Fruit fly (Drosophila melanogaster): Measurements from ENCODE around the gene Dys.

Dys gene

DNA sequence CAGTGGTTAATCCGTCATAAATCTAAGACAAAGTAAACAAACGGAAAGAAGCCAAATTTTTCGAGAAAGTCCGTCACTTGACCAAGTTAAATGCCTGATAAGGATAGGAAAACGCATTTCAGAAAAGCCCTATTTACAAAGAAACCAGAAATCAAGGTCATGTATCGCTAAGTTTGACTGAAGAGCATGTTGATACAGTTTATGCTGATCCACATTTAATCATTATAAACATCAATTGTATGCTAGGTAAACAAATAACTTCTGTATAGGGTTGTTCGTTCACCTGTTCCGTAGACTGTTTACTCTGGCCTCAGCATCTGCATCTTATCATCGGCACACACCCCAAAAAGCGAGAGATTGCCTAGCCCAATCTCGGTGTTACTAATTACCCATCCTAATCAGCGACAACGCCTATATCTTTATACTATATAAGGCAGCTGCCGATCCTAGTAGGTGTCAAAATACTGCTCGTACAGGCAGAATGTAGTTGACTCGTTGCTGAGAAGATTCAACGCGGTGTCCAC, 152.1 kb downstream of the Dys start, which contains the start of gene CG16727:
Gene CG16727, plus strand, starts transcription at position 474 of the 524 bp plus-strand sequence.
- TF ChIP-seq toe (GFP tag; optimal IDR thresholded peaks at IDR 0.05) (no peak), kay (GFP tag; ENCODE audit: borderline replicate concordance) (no peak), CG5204 (GFP tag; optimal IDR thresholded peaks at IDR 0.05) (no peak), CG12768 (GFP tag; optimal IDR thresholded peaks at IDR 0.05) (no peak), cnc (optimal IDR thresholded peaks at IDR 0.05) (no peak), ovo (GFP tag; optimal IDR thresholded peaks at IDR 0.05) (no peak), pad (GFP tag; optimal IDR thresholded peaks at IDR 0.05) (no peak), CG7045 (GFP tag; optimal IDR thresholded peaks at IDR 0.05) (no peak), Crg-1 (GFP tag; optimal IDR thresholded peaks at IDR 0.05) (no peak), Mnt (GFP tag; optimal IDR thresholded peaks at IDR 0.05) (no peak), CG1620 (GFP tag; optimal IDR thresholded peaks at IDR 0.05) (no peak), CG11617 (GFP tag; optimal IDR thresholded peaks at IDR 0.05) (no peak), CG14711 (tag; optimal IDR thresholded peaks at IDR 0.05) (no peak), tj (GFP tag; optimal IDR thresholded peaks at IDR 0.05) (no peak), Hr96 (GFP tag; optimal IDR thresholded peaks at IDR 0.05) (no peak), cic (GFP tag; optimal IDR thresholded peaks at IDR 0.05) (no peak), bab1 (GFP tag; optimal IDR thresholded peaks at IDR 0.05) (no peak), CG7101 (tag; optimal IDR thresholded peaks at IDR 0.05) (no peak), Clk (GFP tag; optimal IDR thresholded peaks at IDR 0.05) (no peak)

DNA sequence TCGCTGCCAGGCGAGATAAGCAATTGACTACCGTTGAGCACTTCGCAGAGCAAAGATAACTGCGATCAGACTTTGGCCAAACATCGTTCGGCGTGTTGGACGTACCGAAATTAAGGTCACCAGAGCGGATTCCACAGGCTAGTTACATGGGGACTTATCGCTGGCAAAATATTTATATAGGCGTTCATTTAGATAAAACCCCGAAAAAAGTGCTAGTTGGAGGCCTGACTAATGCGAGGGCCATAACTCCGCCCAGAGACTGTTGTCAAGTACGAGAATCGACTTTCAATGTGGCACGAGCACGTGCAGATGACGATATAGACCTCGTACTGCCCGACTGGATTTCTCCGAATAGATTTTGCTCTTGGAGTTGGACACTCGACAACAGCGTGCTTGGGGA, 159.0 kb downstream of the Dys start:
- TF ChIP-seq bab1 (GFP tag; optimal IDR thresholded peaks at IDR 0.05) (no peak), ovo (GFP tag; optimal IDR thresholded peaks at IDR 0.05) (no peak), Crg-1 (GFP tag; optimal IDR thresholded peaks at IDR 0.05) (no peak), CG14711 (tag; optimal IDR thresholded peaks at IDR 0.05) (no peak), cnc (optimal IDR thresholded peaks at IDR 0.05) (no peak), Mnt (GFP tag; optimal IDR thresholded peaks at IDR 0.05) (no peak), toe (GFP tag; optimal IDR thresholded peaks at IDR 0.05) (no peak), CG7101 (tag; optimal IDR thresholded peaks at IDR 0.05) (no peak), kay (GFP tag; ENCODE audit: borderline replicate concordance) (no peak), CG5204 (GFP tag; optimal IDR thresholded peaks at IDR 0.05) (no peak), CG12768 (GFP tag; optimal IDR thresholded peaks at IDR 0.05) (no peak), cic (GFP tag; optimal IDR thresholded peaks at IDR 0.05) (no peak), CG33017 (tag; optimal IDR thresholded peaks at IDR 0.05) (no peak), pad (GFP tag; optimal IDR thresholded peaks at IDR 0.05) (no peak), CG1620 (GFP tag; optimal IDR thresholded peaks at IDR 0.05) (no peak), CG7045 (GFP tag; optimal IDR thresholded peaks at IDR 0.05) (no peak)

DNA sequence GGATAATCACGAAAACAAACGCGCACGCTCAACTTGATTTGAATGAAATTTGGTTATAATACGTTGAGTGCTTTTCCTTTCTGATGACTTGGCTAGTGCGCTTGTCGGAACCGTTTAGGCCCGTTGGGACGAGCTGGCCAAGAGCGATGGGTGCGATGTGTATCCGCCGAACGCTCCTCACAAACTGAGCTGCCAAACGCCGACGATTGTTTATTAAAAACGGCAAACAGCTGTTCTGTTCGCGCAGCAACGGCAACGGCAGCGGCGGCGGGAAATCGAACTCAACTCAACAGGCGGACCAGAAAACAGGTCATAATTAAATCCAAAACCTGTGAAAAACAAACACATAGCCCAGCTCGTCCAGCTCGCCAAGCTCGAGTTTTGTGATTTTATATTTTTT, 160.1 kb downstream of the Dys start:
- peak; percentile 2 for TF ChIP-seq tj (GFP tag; optimal IDR thresholded peaks at IDR 0.05)
- no peak for TF ChIP-seq CG33017 (tag; optimal IDR thresholded peaks at IDR 0.05)

DNA sequence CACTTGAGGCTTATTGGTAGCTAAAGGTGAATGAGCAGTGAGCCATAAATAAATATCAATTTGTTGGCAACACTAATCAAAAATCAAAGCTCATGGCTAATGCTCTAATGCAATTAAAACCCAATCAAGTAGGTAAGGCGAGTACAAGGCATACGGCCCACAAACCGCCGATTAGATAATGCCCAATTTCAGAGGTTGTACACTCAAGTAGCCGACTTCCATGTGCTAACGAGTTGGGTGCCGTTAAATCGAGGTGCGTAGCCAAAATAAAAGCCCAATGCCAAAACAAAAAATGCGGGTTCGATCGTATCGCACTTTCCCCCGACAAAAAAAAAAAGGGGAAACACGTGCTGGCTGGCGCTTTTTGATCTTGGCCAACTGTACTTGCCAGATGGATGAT, 161.1 kb downstream of the Dys start:
- no peak for TF ChIP-seq CG7101 (tag; optimal IDR thresholded peaks at IDR 0.05)
- peak; percentile 0 for TF ChIP-seq pad (GFP tag; optimal IDR thresholded peaks at IDR 0.05)

DNA sequence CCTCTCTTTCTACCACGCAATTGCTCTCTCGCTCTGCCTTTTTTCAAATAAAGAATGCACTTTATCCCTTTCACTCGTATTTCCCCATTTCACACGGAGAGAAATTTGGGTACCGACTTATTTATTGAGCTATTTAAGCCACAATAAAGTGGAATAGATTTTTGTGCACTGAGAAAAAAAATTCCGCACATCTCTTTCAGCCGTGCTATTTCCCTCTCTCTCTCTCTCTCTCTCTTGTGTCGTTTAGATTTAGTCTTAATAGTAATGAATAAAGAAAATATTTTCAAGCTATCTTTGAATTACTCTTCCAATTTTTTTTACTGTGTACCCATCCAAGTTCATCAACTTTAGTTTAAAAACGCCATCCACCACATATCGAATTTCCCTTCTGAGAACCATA, 162.7 kb downstream of the Dys start:
- TF ChIP-seq Hr96 (GFP tag; optimal IDR thresholded peaks at IDR 0.05): peak; percentile 41
- peak; percentile 52 for TF ChIP-seq bab1 (GFP tag; optimal IDR thresholded peaks at IDR 0.05)
- peak; percentile 19 for TF ChIP-seq CG14711 (tag; optimal IDR thresholded peaks at IDR 0.05)
- TF ChIP-seq Mnt (GFP tag; optimal IDR thresholded peaks at IDR 0.05): no peak
- peak; percentile 52 for TF ChIP-seq CG5204 (GFP tag; optimal IDR thresholded peaks at IDR 0.05)
- peak; percentile 4 for TF ChIP-seq CG11617 (GFP tag; optimal IDR thresholded peaks at IDR 0.05)
- TF ChIP-seq CG7045 (GFP tag; optimal IDR thresholded peaks at IDR 0.05): peak; percentile 31
- no peak for TF ChIP-seq CG1620 (GFP tag; optimal IDR thresholded peaks at IDR 0.05)
- TF ChIP-seq kay (GFP tag; ENCODE audit: borderline replicate concordance): no peak
- peak; percentile 37 for TF ChIP-seq tj (GFP tag; optimal IDR thresholded peaks at IDR 0.05)
- peak; percentile 22 for TF ChIP-seq toe (GFP tag; optimal IDR thresholded peaks at IDR 0.05)
- TF ChIP-seq CG7101 (tag; optimal IDR thresholded peaks at IDR 0.05): peak; percentile 33
- peak; percentile 6 for TF ChIP-seq CG33017 (tag; optimal IDR thresholded peaks at IDR 0.05)
- peak; percentile 65 for TF ChIP-seq pad (GFP tag; optimal IDR thresholded peaks at IDR 0.05)

DNA sequence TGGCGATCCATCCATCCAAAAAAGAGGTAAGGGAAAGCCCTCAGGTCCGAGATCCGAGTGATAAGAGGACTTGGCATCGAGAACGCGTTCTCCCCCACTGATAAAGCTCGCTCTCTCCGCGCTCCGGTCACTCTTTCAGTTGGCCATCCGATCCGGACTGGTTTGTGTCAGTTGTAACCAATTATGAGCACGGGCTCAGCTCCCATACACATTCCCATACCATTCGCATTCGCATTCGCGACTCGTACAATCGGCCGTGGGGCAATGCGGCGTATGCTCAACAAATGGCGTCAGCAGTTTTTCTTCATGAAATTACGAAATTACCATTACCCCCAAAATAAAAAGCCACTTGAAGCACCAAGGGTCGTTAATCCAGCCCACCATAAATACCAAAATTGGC, 163.6 kb downstream of the Dys start:
- peak; percentile 75 for TF ChIP-seq kay (GFP tag; ENCODE audit: borderline replicate concordance)
- peak; percentile 76 for TF ChIP-seq tj (GFP tag; optimal IDR thresholded peaks at IDR 0.05)
- TF ChIP-seq Clk (GFP tag; optimal IDR thresholded peaks at IDR 0.05): no peak
- no peak for TF ChIP-seq pad (GFP tag; optimal IDR thresholded peaks at IDR 0.05)
- TF ChIP-seq Mnt (GFP tag; optimal IDR thresholded peaks at IDR 0.05): no peak

DNA sequence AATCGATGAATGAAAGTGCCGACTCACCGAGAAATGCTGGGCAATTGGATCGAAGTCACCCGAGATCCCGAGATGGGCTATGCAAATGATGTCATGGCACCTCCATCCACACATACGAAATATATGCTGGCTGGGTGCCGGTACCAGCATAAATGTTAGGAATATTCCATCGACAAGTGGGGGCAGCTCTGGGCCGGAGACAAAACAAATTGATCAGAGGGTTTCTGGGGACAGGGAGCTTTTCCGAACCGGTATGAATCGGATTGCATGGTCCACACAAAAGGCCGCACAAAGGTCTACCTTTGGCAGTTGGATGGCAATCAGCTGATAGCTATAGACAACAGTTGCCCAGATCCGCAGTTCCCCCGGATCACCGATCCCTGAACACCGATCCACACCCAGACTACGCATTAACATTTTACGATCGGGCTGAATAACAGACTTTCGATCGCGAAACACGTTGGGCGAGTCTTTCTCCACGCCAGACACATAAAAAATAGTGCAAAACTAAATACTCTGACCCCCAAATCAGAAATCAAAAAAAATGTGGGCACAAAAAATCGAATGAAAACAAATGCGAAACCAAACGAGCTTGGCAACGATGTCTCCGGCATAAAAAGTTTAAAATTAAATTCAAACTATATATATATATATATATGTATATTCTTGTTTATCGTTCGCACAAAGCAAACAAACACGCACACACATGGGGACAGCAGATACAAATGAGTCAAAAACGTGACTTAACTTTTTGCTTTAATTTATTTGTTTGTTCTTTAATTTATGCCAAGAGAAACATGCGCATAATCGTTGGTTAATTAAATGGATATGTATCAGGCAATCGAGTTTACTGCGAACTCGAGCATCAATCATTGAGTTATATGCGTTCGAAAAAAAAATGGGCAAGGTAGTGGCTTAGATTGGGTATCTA, 164.7 kb downstream of the Dys start:
- TF ChIP-seq kay (GFP tag; ENCODE audit: borderline replicate concordance) (no peak), Clk (GFP tag; optimal IDR thresholded peaks at IDR 0.05) (no peak), ovo (GFP tag; optimal IDR thresholded peaks at IDR 0.05) (no peak), pad (GFP tag; optimal IDR thresholded peaks at IDR 0.05) (no peak), CG1620 (GFP tag; optimal IDR thresholded peaks at IDR 0.05) (no peak), CG33017 (tag; optimal IDR thresholded peaks at IDR 0.05) (no peak), CG14711 (tag; optimal IDR thresholded peaks at IDR 0.05) (no peak)

Measured in whole organism, adult.